Fruit fly (Drosophila melanogaster) whole organism, embryonic: ENCODE data around the gene Fpgs1.

Experiments
- Awh ChIP-seq: fragments of 200-800 bp; sonication (Bioruptor generic); IDR thresholded peaks from 2 replicates; pipeline ENCODE4, ENCODE4 v1.3.6; 2022; ENCODE audit warnings: missing biosample characterization, missing genetic modification characterization
- CG10209 ChIP-seq: fragments of 200-800 bp; sonication (Bioruptor generic); optimal IDR thresholded peaks from 3 replicates; lab custom pipeline; 2017; ENCODE audit warnings: missing biosample characterization, mild to moderate bottlenecking, missing genetic modification characterization, missing genetic modification reagents
- CG10543 ChIP-seq: fragments of 200-800 bp; sonication (Bioruptor generic); optimal IDR thresholded peaks from 3 replicates; lab custom pipeline; 2017; ENCODE audit warnings: missing biosample characterization, mild to moderate bottlenecking, missing genetic modification characterization, moderate library complexity
- CG11085 ChIP-seq: fragments of 200-800 bp; sonication (Bioruptor generic); IDR thresholded peaks from 2 replicates; pipeline ENCODE4 v1.3.6; 2022; ENCODE audit warnings: missing biosample characterization, missing genetic modification characterization
- CG11696 ChIP-seq: fragments of 200-800 bp; sonication (Bioruptor generic); IDR thresholded peaks from 2 replicates; pipeline ENCODE4 v1.3.6; 2022; ENCODE audit warnings: missing biosample characterization, missing genetic modification characterization
- CG12104 ChIP-seq: fragments of 200-800 bp; sonication (Bioruptor generic); optimal IDR thresholded peaks from 3 replicates; lab custom pipeline; 2016; ENCODE audit warnings: missing biosample characterization, missing genetic modification characterization
- CG13424 ChIP-seq: fragments of 200-800 bp; sonication (Bioruptor generic); optimal IDR thresholded peaks from 2 replicates; lab custom pipeline; 2019; ENCODE audit warnings: missing biosample characterization, mild to moderate bottlenecking, missing genetic modification characterization, moderate library complexity
- CG14965 ChIP-seq: fragments of 200-800 bp; sonication (Bioruptor generic); optimal IDR thresholded peaks from 2 replicates; lab custom pipeline; 2016; ENCODE audit warnings: missing biosample characterization, missing genetic modification characterization, borderline replicate concordance
- CG16813 ChIP-seq: fragments of 200-800 bp; sonication (Bioruptor generic); IDR thresholded peaks from 3 replicates; pipeline ENCODE4 v1.3.6; 2022; ENCODE audit warnings: missing biosample characterization, missing genetic modification characterization; ENCODE audit not compliant: partially characterized antibody
- CG16815 ChIP-seq: fragments of 200-800 bp; sonication (Bioruptor generic); optimal IDR thresholded peaks from 3 replicates; lab custom pipeline; 2017; ENCODE audit warnings: missing biosample characterization, mild to moderate bottlenecking, missing genetic modification characterization
- CG17361 ChIP-seq: fragments of 200-800 bp; sonication (Bioruptor generic); IDR thresholded peaks from 3 replicates; pipeline ENCODE4 v1.3.6; 2022; ENCODE audit warnings: missing biosample characterization, missing genetic modification characterization
- CG2889 ChIP-seq: fragments of 200-800 bp; sonication (Bioruptor generic); IDR thresholded peaks from 3 replicates; pipeline ENCODE4 v1.3.6; 2022; ENCODE audit warnings: missing biosample characterization, missing genetic modification characterization
- CG33557 ChIP-seq: fragments of 200-800 bp; sonication (Bioruptor generic); optimal IDR thresholded peaks from 2 replicates; lab custom pipeline; 2019; ENCODE audit warnings: missing biosample characterization, mild to moderate bottlenecking, missing genetic modification characterization, moderate library complexity
- CG34376 ChIP-seq: fragments of 200-800 bp; sonication (Bioruptor generic); optimal IDR thresholded peaks from 2 replicates; lab custom pipeline; 2018; ENCODE audit warnings: missing biosample characterization, mild to moderate bottlenecking, missing genetic modification characterization
- CG4730 ChIP-seq: fragments of 200-800 bp; sonication (Bioruptor generic); IDR thresholded peaks from 2 replicates; pipeline ENCODE4 v1.3.6; 2022; ENCODE audit warnings: missing biosample characterization, missing genetic modification characterization
- CG6654 ChIP-seq: fragments of 200-800 bp; sonication (Bioruptor generic); optimal IDR thresholded peaks from 2 replicates; lab custom pipeline; 2017; ENCODE audit warnings: missing biosample characterization, mild to moderate bottlenecking, missing genetic modification characterization
- CG7928 ChIP-seq: fragments of 200-800 bp; sonication (Bioruptor generic); optimal IDR thresholded peaks from 2 replicates; lab custom pipeline; 2017; ENCODE audit warnings: missing biosample characterization, mild to moderate bottlenecking, missing genetic modification characterization
- CG8089 ChIP-seq: fragments of 200-800 bp; sonication (Bioruptor generic); optimal IDR thresholded peaks from 3 replicates; lab custom pipeline; 2016; ENCODE audit warnings: missing biosample characterization, missing genetic modification characterization
- CG9215 ChIP-seq: fragments of 200-800 bp; sonication (Bioruptor generic); IDR thresholded peaks from 2 replicates; pipeline ENCODE4 v1.3.6; 2022; ENCODE audit warnings: missing biosample characterization, missing genetic modification characterization
- Dad ChIP-seq: fragments of 200-800 bp; sonication (Bioruptor generic); optimal IDR thresholded peaks from 3 replicates; lab custom pipeline; 2016; ENCODE audit warnings: missing biosample characterization, missing genetic modification characterization
- Drgx ChIP-seq: fragments of 200-800 bp; sonication (Bioruptor generic); IDR thresholded peaks from 2 replicates; pipeline ENCODE4 v1.3.6; 2022; ENCODE audit warnings: missing biosample characterization, missing genetic modification characterization
- E2f2 ChIP-seq: fragments of 200-800 bp; sonication (Bioruptor generic); IDR thresholded peaks from 2 replicates; pipeline ENCODE4 v1.3.6; 2022; ENCODE audit warnings: missing biosample characterization, missing genetic modification characterization
- HmgD ChIP-seq: fragments of 200-800 bp; sonication (Bioruptor generic); optimal IDR thresholded peaks from 3 replicates; lab custom pipeline; 2016; ENCODE audit warnings: missing biosample characterization, missing genetic modification characterization
- Jarid2 ChIP-seq: fragments of 200-800 bp; sonication (Bioruptor generic); optimal IDR thresholded peaks from 3 replicates; lab custom pipeline; 2017; ENCODE audit warnings: mild to moderate bottlenecking, missing biosample characterization, missing genetic modification reagents, missing genetic modification characterization
- Lpt ChIP-seq: fragments of >200 bp; optimal IDR thresholded peaks from 2 replicates; lab custom pipeline; 2018; ENCODE audit warnings: missing biosample characterization, missing genetic modification characterization
- MESR4 ChIP-seq: fragments of 200-800 bp; sonication (Bioruptor generic); optimal IDR thresholded peaks from 2 replicates; lab custom pipeline; 2018; ENCODE audit warnings: missing biosample characterization, mild to moderate bottlenecking, missing genetic modification characterization, moderate library complexity
- Med ChIP-seq: fragments of 200-800 bp; sonication (Bioruptor generic); peaks from one replicate; lab custom pipeline; 2016; ENCODE audit warnings: missing biosample characterization, missing genetic modification characterization, mild to moderate bottlenecking, inconsistent platforms, moderate library complexity
- Nf-YC ChIP-seq: fragments of 200-800 bp; optimal IDR thresholded peaks from 3 replicates; lab custom pipeline; 2019; ENCODE audit warnings: missing biosample characterization, mild to moderate bottlenecking, missing genetic modification characterization, moderate library complexity
- Oli ChIP-seq: fragments of 200-800 bp; sonication (Bioruptor generic); optimal IDR thresholded peaks from 2 replicates; lab custom pipeline; 2018; ENCODE audit warnings: missing biosample characterization, mild to moderate bottlenecking, missing genetic modification characterization, moderate library complexity
- Pdp1 ChIP-seq, 2 experiments: fragments of 200-800 bp; sonication (Bioruptor generic); optimal IDR thresholded peaks; 3 replicates each; lab custom pipeline; 2016; ENCODE audit warnings: missing biosample characterization in 2 of 2, missing genetic modification characterization in 2 of 2, mild to moderate bottlenecking in 1 of 2, moderate library complexity in 1 of 2
- YL-1 ChIP-seq: fragments of 200-800 bp; sonication (Bioruptor generic); optimal IDR thresholded peaks from 3 replicates; lab custom pipeline; 2017; ENCODE audit warnings: missing biosample characterization, mild to moderate bottlenecking, missing genetic modification characterization
- ab ChIP-seq: fragments of 200-800 bp; sonication (Bioruptor generic); optimal IDR thresholded peaks from 2 replicates; lab custom pipeline; 2016; ENCODE audit warnings: missing biosample characterization, missing genetic modification characterization
- abd-A ChIP-seq: fragments of 200-800 bp; sonication (Bioruptor generic); optimal IDR thresholded peaks from 3 replicates; lab custom pipeline; 2019; ENCODE audit warnings: missing biosample characterization, mild to moderate bottlenecking, missing genetic modification characterization, moderate library complexity
- ac ChIP-seq: fragments of 200-800 bp; sonication (Bioruptor generic); optimal IDR thresholded peaks from 3 replicates; lab custom pipeline; 2017; ENCODE audit warnings: missing biosample characterization, mild to moderate bottlenecking, missing genetic modification characterization
- al ChIP-seq: fragments of 200-800 bp; sonication (Bioruptor generic); IDR thresholded peaks from 2 replicates; pipeline ENCODE4 v1.3.6; 2022; ENCODE audit warnings: missing biosample characterization, missing genetic modification characterization
- bowl ChIP-seq: fragments of 200-800 bp; sonication (Bioruptor generic); IDR thresholded peaks from 2 replicates; pipeline ENCODE4 v1.3.6; 2022; ENCODE audit warnings: missing biosample characterization, missing genetic modification characterization
- exex ChIP-seq: fragments of 200-800 bp; sonication (Bioruptor generic); optimal IDR thresholded peaks from 4 replicates; lab custom pipeline; 2018; ENCODE audit warnings: missing biosample characterization, mild to moderate bottlenecking, missing genetic modification characterization, moderate library complexity
- fd102C ChIP-seq: fragments of 200-800 bp; sonication (Bioruptor generic); optimal IDR thresholded peaks from 2 replicates; lab custom pipeline; 2018; ENCODE audit warnings: missing biosample characterization, mild to moderate bottlenecking, missing genetic modification characterization, moderate library complexity
- gfzf ChIP-seq: fragments of 200-800 bp; sonication (Bioruptor generic); optimal IDR thresholded peaks from 2 replicates; lab custom pipeline; 2016; ENCODE audit warnings: missing biosample characterization, mild to moderate bottlenecking, missing genetic modification characterization, moderate library complexity
- hth ChIP-seq: fragments of >200 bp; optimal IDR thresholded peaks from 2 replicates; lab custom pipeline; 2017; ENCODE audit warnings: inconsistent platforms
- inv ChIP-seq: fragments of 200-800 bp; sonication (Bioruptor generic); IDR thresholded peaks from 2 replicates; pipeline ENCODE4 v1.3.6; 2022; ENCODE audit warnings: missing biosample characterization, missing genetic modification characterization; ENCODE audit not compliant: partially characterized antibody
- lab ChIP-seq: fragments of 200-800 bp; sonication (Bioruptor generic); optimal IDR thresholded peaks from 3 replicates; lab custom pipeline; 2017; ENCODE audit warnings: missing biosample characterization, missing genetic modification characterization, mild to moderate bottlenecking, moderate library complexity, missing genetic modification reagents
- nau ChIP-seq: fragments of 200-800 bp; sonication (Bioruptor generic); optimal IDR thresholded peaks from 3 replicates; lab custom pipeline; 2017; ENCODE audit warnings: missing biosample characterization, mild to moderate bottlenecking, missing genetic modification characterization, missing genetic modification reagents
- nmo ChIP-seq: fragments of 200-800 bp; sonication (Bioruptor generic); optimal IDR thresholded peaks from 2 replicates; lab custom pipeline; 2018; ENCODE audit warnings: missing biosample characterization, mild to moderate bottlenecking, missing genetic modification characterization, moderate library complexity
- pan ChIP-seq, 4 experiments: fragments of >200 bp in 3 of 4; fragments of 200-800 bp in 1 of 4; sonication (Bioruptor generic) in 1 of 4; optimal IDR thresholded peaks in 3 of 4; IDR thresholded peaks in 1 of 4; 2 replicates each; pipeline versions ENCODE4 v1.3.6 to Lab custom; 2017 to 2022; ENCODE audit warnings: missing biosample characterization in 2 of 4, missing genetic modification characterization in 2 of 4, mixed read lengths in 1 of 4
- ranshi ChIP-seq: fragments of 200-800 bp; sonication (Bioruptor generic); IDR thresholded peaks from 2 replicates; pipeline ENCODE4 v1.3.6; 2022; ENCODE audit warnings: missing biosample characterization, missing genetic modification characterization
- sd ChIP-seq: fragments of 200-800 bp; sonication (Bioruptor generic); optimal IDR thresholded peaks from 3 replicates; lab custom pipeline; 2018; ENCODE audit warnings: missing biosample characterization, mild to moderate bottlenecking, missing genetic modification characterization, moderate library complexity
- tin ChIP-seq: fragments of 200-800 bp; sonication (Bioruptor generic); optimal IDR thresholded peaks from 3 replicates; lab custom pipeline; 2016; ENCODE audit warnings: missing biosample characterization, missing genetic modification characterization
- tna ChIP-seq: fragments of 200-800 bp; sonication (Bioruptor generic); IDR thresholded peaks from 2 replicates; pipeline ENCODE4 v1.3.6; 2022; ENCODE audit warnings: missing biosample characterization, missing genetic modification characterization; ENCODE audit not compliant: partially characterized antibody
- trem ChIP-seq: fragments of 200-800 bp; optimal IDR thresholded peaks from 3 replicates; lab custom pipeline; 2019; ENCODE audit warnings: missing biosample characterization, mild to moderate bottlenecking, missing genetic modification characterization, moderate library complexity

Fpgs1 gene

dm6 chrX:12574666-12575202 lies 36.9 kb upstream of the Fpgs1 start (continued):
- TF ChIP-seq CG14965 (GFP tag; lab: Kevin White, UChicago) (no peak), CG34376 (peak; percentile 9), al (GFP tag; lab: Robert Waterston, UW) (no peak), Jarid2 (GFP tag; lab: Kevin White, UChicago) (no peak), Pdp1 (GFP tag; optimal IDR thresholded peaks at IDR 0.05; lab: Kevin White, UChicago) (peak in 1 of 2 experiments; percentile 54), CG12104 (GFP tag; lab: Kevin White, UChicago) (no peak), CG10543 (GFP tag; lab: Kevin White, UChicago) (peak; percentile 25), Dad (GFP tag; lab: Kevin White, UChicago) (no peak), gfzf (GFP tag; lab: Kevin White, UChicago) (no peak), nmo (GFP tag; lab: Kevin White, UChicago) (no peak), sd (peak; percentile 77), bowl (no peak), CG16813 (GFP tag; lab: Robert Waterston, UW) (no peak), trem (tag; lab: Kevin White, UChicago) (no peak), CG10209 (GFP tag; lab: Kevin White, UChicago) (no peak), Oli (tag; lab: Kevin White, UChicago) (no peak), exex (tag; lab: Kevin White, UChicago) (peak; percentile 5), pan (optimal IDR thresholded peaks at IDR 0.05; lab: Kevin White, UChicago) (no peak), pan (GFP tag; optimal IDR thresholded peaks at IDR 0.05 in 1 of 2, IDR thresholded peaks at IDR 0.05 in 1 of 2) (no peak), ac (GFP tag; lab: Kevin White, UChicago) (no peak), inv (GFP tag; lab: Robert Waterston, UW) (no peak), E2f2 (GFP tag; lab: Robert Waterston, UW) (no peak), YL-1 (GFP tag; lab: Kevin White, UChicago) (no peak), MESR4 (GFP tag; lab: Kevin White, UChicago) (no peak), CG11696 (GFP tag; lab: Robert Waterston, UW) (no peak), nau (GFP tag; lab: Kevin White, UChicago) (no peak), ab (GFP tag; lab: Kevin White, UChicago) (no peak), HmgD (GFP tag; lab: Kevin White, UChicago) (no peak), CG6654 (no peak), lab (GFP tag; lab: Kevin White, UChicago) (no peak), tin (GFP tag; lab: Kevin White, UChicago) (no peak), hth (no peak), CG16815 (GFP tag; lab: Kevin White, UChicago) (no peak), Lpt (GFP tag; lab: Kevin White, UChicago) (no peak), CG8089 (GFP tag; lab: Kevin White, UChicago) (no peak), CG9215 (no peak), Med (GFP tag; lab: Kevin White, UChicago) (peak; percentile 76), CG17361 (no peak), tna (GFP tag; lab: Robert Waterston, UW) (no peak), fd102C (GFP tag; lab: Kevin White, UChicago) (no peak), CG4730 (no peak), CG33557 (GFP tag; lab: Kevin White, UChicago) (no peak), Drgx (GFP tag; lab: Robert Waterston, UW) (peak; percentile 90), CG2889 (GFP tag; lab: Robert Waterston, UW) (no peak), CG7928 (GFP tag; lab: Kevin White, UChicago) (no peak), ranshi (GFP tag; lab: Robert Waterston, UW) (no peak), abd-A (peak; percentile 62), CG11085 (GFP tag; lab: Robert Waterston, UW) (no peak), Awh (GFP tag; lab: Robert Waterston, UW) (no peak), CG13424 (tag; lab: Kevin White, UChicago) (no peak), Nf-YC (tag; lab: Kevin White, UChicago) (no peak)
